Fruit fly (Drosophila melanogaster) whole organism, adult: ENCODE measurements around the gene CG15317.

Source experiments
- CG11617 ChIP-seq: fragments of 200-800 bp; sonication (Bioruptor generic); optimal IDR thresholded peaks from 2 replicates; lab custom pipeline; 2017; ENCODE audit warnings: mild to moderate bottlenecking, missing biosample characterization, missing genetic modification reagents, missing genetic modification characterization
- CG12768 ChIP-seq: fragments of 200-800 bp; sonication (Bioruptor generic); optimal IDR thresholded peaks from 2 replicates; lab custom pipeline; 2017; ENCODE audit warnings: missing biosample characterization, missing genetic modification characterization, mild to moderate bottlenecking, moderate library complexity, missing genetic modification reagents
- CG14711 ChIP-seq: fragments of 200-800 bp; sonication (Bioruptor generic); optimal IDR thresholded peaks from 2 replicates; lab custom pipeline; 2018; ENCODE audit warnings: missing biosample characterization, mild to moderate bottlenecking, missing genetic modification characterization, moderate library complexity
- CG1620 ChIP-seq: fragments of 200-800 bp; sonication (Bioruptor generic); optimal IDR thresholded peaks from 2 replicates; lab custom pipeline; 2016; ENCODE audit warnings: missing biosample characterization, missing genetic modification characterization
- CG33017 ChIP-seq: fragments of 200-800 bp; sonication (Bioruptor generic); optimal IDR thresholded peaks from 2 replicates; lab custom pipeline; 2018; ENCODE audit warnings: missing biosample characterization, mild to moderate bottlenecking, missing genetic modification characterization, moderate library complexity
- CG5204 ChIP-seq: fragments of 200-800 bp; sonication (Bioruptor generic); optimal IDR thresholded peaks from 2 replicates; lab custom pipeline; 2016; ENCODE audit warnings: missing biosample characterization, missing genetic modification characterization
- CG7045 ChIP-seq: fragments of 200-800 bp; sonication (Bioruptor generic); optimal IDR thresholded peaks from 2 replicates; lab custom pipeline; 2017; ENCODE audit warnings: missing biosample characterization, mild to moderate bottlenecking, missing genetic modification characterization
- CG7101 ChIP-seq: fragments of 200-800 bp; sonication (Bioruptor generic); optimal IDR thresholded peaks from 2 replicates; lab custom pipeline; 2018; ENCODE audit warnings: missing biosample characterization, mild to moderate bottlenecking, missing genetic modification characterization, moderate library complexity
- Clk ChIP-seq: fragments of 200-800 bp; sonication (Bioruptor generic); optimal IDR thresholded peaks from 2 replicates; lab custom pipeline; 2017; ENCODE audit warnings: missing biosample characterization, missing genetic modification characterization
- Crg-1 ChIP-seq: fragments of 200-800 bp; sonication (Bioruptor generic); optimal IDR thresholded peaks from 2 replicates; lab custom pipeline; 2016; ENCODE audit warnings: missing biosample characterization, missing genetic modification characterization
- Hr96 ChIP-seq: fragments of 200-800 bp; sonication (Bioruptor generic); optimal IDR thresholded peaks from 2 replicates; lab custom pipeline; 2016; ENCODE audit warnings: missing biosample characterization, missing genetic modification characterization
- Mnt ChIP-seq: fragments of 200-800 bp; sonication (Bioruptor generic); optimal IDR thresholded peaks from 2 replicates; lab custom pipeline; 2016; ENCODE audit warnings: missing biosample characterization, mild to moderate bottlenecking, missing genetic modification characterization
- bab1 ChIP-seq: fragments of 200-800 bp; sonication (Bioruptor generic); optimal IDR thresholded peaks from 3 replicates; lab custom pipeline; 2019; ENCODE audit warnings: missing biosample characterization, mild to moderate bottlenecking, missing genetic modification characterization, moderate library complexity
- cic ChIP-seq: fragments of 200-800 bp; sonication (Bioruptor generic); optimal IDR thresholded peaks from 2 replicates; lab custom pipeline; 2017; ENCODE audit warnings: missing biosample characterization, mild to moderate bottlenecking, missing genetic modification characterization, moderate library complexity
- cnc ChIP-seq, 2 experiments: fragments of >200 bp; optimal IDR thresholded peaks; 2 replicates each; lab custom pipeline; 2017
- kay ChIP-seq: fragments of 200-800 bp; sonication (Bioruptor generic); peaks from one replicate; lab custom pipeline; 2016; ENCODE audit warnings: missing biosample characterization, missing genetic modification characterization, borderline replicate concordance
- ovo ChIP-seq: fragments of 200-800 bp; sonication (Bioruptor generic); optimal IDR thresholded peaks from 2 replicates; lab custom pipeline; 2016; ENCODE audit warnings: missing biosample characterization, missing genetic modification characterization
- pad ChIP-seq: fragments of 200-800 bp; sonication (Bioruptor generic); optimal IDR thresholded peaks from 3 replicates; lab custom pipeline; 2017; ENCODE audit warnings: missing biosample characterization, missing genetic modification characterization, mild to moderate bottlenecking, moderate library complexity, missing genetic modification reagents
- tj ChIP-seq: fragments of 200-800 bp; sonication (Bioruptor generic); optimal IDR thresholded peaks from 3 replicates; lab custom pipeline; 2017; ENCODE audit warnings: missing biosample characterization, mild to moderate bottlenecking, missing genetic modification characterization, moderate library complexity
- toe ChIP-seq: fragments of 200-800 bp; sonication (Bioruptor generic); optimal IDR thresholded peaks from 2 replicates; lab custom pipeline; 2016; ENCODE audit warnings: missing biosample characterization, missing genetic modification characterization

Gene CG15317

DNA sequence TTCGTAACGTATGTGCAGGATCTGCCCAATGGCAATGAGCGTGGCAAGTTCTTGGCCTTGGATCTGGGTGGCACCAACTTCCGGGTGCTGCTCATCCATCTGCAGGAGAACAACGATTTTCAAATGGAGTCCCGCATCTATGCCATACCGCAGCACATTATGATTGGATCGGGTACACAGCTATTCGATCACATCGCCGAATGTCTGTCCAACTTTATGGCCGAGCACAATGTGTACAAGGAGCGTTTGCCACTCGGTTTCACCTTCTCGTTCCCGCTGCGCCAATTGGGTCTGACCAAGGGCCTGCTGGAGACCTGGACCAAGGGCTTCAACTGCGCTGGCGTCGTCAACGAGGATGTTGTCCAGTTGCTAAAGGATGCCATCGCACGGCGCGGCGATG lies 30.3 kb upstream of the CG15317 start:
- TF ChIP-seq CG14711 (tag; lab: Kevin White, UChicago), result no peak
- no peak for TF ChIP-seq CG5204 (GFP tag; lab: Kevin White, UChicago)
- TF ChIP-seq cnc (optimal IDR thresholded peaks at IDR 0.05; lab: Kevin White, UChicago), result no peak
- no peak for TF ChIP-seq cic (GFP tag; lab: Kevin White, UChicago)
- TF ChIP-seq CG7101 (tag; lab: Kevin White, UChicago), result no peak
- TF ChIP-seq bab1 (GFP tag; lab: Kevin White, UChicago), result no peak
- no peak for TF ChIP-seq CG11617 (GFP tag; lab: Kevin White, UChicago)
- no peak for TF ChIP-seq CG12768 (GFP tag; lab: Kevin White, UChicago)
- no peak for TF ChIP-seq ovo (GFP tag; lab: Kevin White, UChicago)
- TF ChIP-seq CG33017 (tag; lab: Kevin White, UChicago), result no peak
- no peak for TF ChIP-seq CG7045 (GFP tag; lab: Kevin White, UChicago)
- TF ChIP-seq pad (GFP tag; lab: Kevin White, UChicago), result no peak
- TF ChIP-seq Clk (GFP tag; lab: Kevin White, UChicago), result no peak
- no peak for TF ChIP-seq kay (GFP tag; lab: Kevin White, UChicago)
- TF ChIP-seq Crg-1 (GFP tag; lab: Kevin White, UChicago), result no peak

DNA sequence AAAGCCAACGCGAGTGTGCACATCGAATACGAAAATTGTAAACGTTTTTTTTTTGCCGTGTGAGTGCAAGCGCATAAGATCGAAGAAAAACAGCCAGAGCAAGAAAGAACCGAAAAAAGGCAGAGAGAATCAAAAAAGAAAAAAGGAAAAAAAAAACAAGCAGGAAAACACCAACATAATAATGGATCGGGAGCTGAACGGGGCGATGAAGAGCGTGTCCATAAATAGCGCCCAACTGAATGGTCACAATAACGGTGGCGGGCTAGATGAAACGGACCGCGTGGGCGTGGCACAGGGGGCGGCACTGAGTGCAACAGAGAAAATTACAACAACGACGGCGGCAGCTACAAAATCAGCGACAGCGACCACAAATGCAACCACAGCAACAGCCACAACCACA lies 29.7 kb upstream of the CG15317 start:
- peak; percentile 16 for TF ChIP-seq ovo (GFP tag; lab: Kevin White, UChicago)
- TF ChIP-seq Hr96 (GFP tag; lab: Kevin White, UChicago), result peak; percentile 34
- TF ChIP-seq CG11617 (GFP tag; lab: Kevin White, UChicago), result no peak
- TF ChIP-seq CG12768 (GFP tag; lab: Kevin White, UChicago), result no peak
- no peak for TF ChIP-seq CG1620 (GFP tag; lab: Kevin White, UChicago)
- no peak for TF ChIP-seq Clk (GFP tag; lab: Kevin White, UChicago)
- no peak for TF ChIP-seq cnc (optimal IDR thresholded peaks at IDR 0.05; lab: Kevin White, UChicago)
- TF ChIP-seq kay (GFP tag; lab: Kevin White, UChicago), result no peak
- no peak for TF ChIP-seq CG33017 (tag; lab: Kevin White, UChicago)
- no peak for TF ChIP-seq CG7045 (GFP tag; lab: Kevin White, UChicago)

- TF ChIP-seq CG7101 (tag; lab: Kevin White, UChicago) (peak; percentile 100), CG1620 (GFP tag; lab: Kevin White, UChicago) (peak; percentile 97), bab1 (GFP tag; lab: Kevin White, UChicago) (peak; percentile 99), Hr96 (GFP tag; lab: Kevin White, UChicago) (peak; percentile 99), toe (peak; percentile 95), tj (peak; percentile 97), CG11617 (GFP tag; lab: Kevin White, UChicago) (peak; percentile 100), pad (GFP tag; lab: Kevin White, UChicago) (peak; percentile 95), Mnt (GFP tag; lab: Kevin White, UChicago) (peak; percentile 88), cnc (optimal IDR thresholded peaks at IDR 0.05; lab: Kevin White, UChicago) (no peak), Crg-1 (GFP tag; lab: Kevin White, UChicago) (peak; percentile 91), kay (GFP tag; lab: Kevin White, UChicago) (peak; percentile 97), ovo (GFP tag; lab: Kevin White, UChicago) (peak; percentile 96), Clk (GFP tag; lab: Kevin White, UChicago) (peak; percentile 89), CG14711 (tag; lab: Kevin White, UChicago) (peak; percentile 97), cic (GFP tag; lab: Kevin White, UChicago) (peak; percentile 95), CG5204 (GFP tag; lab: Kevin White, UChicago) (peak; percentile 96), CG33017 (tag; lab: Kevin White, UChicago) (peak; percentile 98), CG7045 (GFP tag; lab: Kevin White, UChicago) (peak; percentile 98), CG12768 (GFP tag; lab: Kevin White, UChicago) (peak; percentile 98)
Measured at dm6 chrX:9585359-9586002, 29.1 kb upstream of the CG15317 start, which contains the start of gene Hex-A. Gene Hex-A (plus strand): TSS chrX:9585675.

DNA sequence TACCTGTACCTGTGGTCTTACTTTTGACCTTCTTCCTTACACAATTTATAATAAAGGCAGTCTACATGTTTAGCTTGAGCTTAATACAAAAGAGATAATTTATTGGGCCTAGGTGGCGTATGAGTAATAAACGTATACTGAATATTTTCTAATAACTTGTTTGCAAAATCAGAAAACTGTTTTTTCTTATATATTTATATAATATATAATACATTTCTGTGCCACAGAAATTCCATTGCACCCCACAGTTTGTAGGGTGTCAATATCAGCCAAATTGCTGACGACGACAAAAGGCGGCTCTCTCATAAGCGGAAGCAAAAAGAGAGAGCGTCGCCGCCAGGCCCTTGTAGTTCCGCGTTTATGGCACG lies 28.6 kb upstream of the CG15317 start:
- TF ChIP-seq cic (GFP tag; lab: Kevin White, UChicago) (no peak), pad (GFP tag; lab: Kevin White, UChicago) (no peak), kay (GFP tag; lab: Kevin White, UChicago) (no peak), CG7101 (tag; lab: Kevin White, UChicago) (no peak), CG5204 (GFP tag; lab: Kevin White, UChicago) (no peak), toe (no peak), Clk (GFP tag; lab: Kevin White, UChicago) (no peak), CG14711 (tag; lab: Kevin White, UChicago) (no peak)

DNA sequence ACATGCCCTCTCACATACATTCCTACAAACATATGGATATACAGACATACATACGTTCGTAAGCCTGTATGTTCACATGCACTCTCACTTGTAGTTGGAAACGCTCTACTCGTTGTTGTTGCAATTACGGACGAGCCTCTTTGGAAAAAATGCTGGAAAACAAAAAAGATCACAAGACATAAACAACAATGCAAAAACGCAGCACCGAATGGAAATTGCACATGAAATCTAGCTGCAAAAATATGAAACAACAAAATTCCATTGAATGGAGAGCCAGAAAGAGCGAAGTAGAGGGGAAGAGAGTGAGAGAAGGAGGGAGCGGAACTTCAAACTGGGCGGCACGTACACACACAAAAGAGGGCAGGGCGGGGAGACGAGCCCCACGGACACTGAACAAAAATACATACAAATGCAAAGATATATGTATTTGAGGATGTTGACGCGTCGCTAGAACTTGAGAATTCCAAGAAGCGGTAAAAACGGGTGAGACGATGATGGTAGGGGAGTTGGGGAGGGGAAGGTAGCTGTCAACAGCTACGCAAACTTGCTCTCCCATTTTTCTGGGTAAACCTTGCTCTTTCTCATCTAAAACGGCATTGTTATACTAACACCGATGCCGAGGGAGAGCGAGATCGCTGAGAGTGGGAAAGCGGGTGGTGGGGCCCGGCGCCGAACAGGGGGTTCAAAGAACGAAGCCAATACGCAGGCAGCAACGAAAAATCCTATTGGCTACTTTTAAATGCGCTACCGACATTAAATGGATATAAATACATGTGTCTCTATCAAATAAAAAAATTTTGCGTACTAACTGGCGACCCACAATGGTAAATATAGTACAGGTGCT lies 28.0 kb upstream of the CG15317 start:
- TF ChIP-seq CG1620 (GFP tag; lab: Kevin White, UChicago) (no peak), pad (GFP tag; lab: Kevin White, UChicago) (peak; percentile 100), ovo (GFP tag; lab: Kevin White, UChicago) (peak; percentile 99), CG14711 (tag; lab: Kevin White, UChicago) (no peak), toe (peak; percentile 40), cic (GFP tag; lab: Kevin White, UChicago) (peak; percentile 84), Mnt (GFP tag; lab: Kevin White, UChicago) (peak; percentile 65), Clk (GFP tag; lab: Kevin White, UChicago) (peak; percentile 38), CG5204 (GFP tag; lab: Kevin White, UChicago) (peak; percentile 30), CG12768 (GFP tag; lab: Kevin White, UChicago) (peak; percentile 82), Hr96 (GFP tag; lab: Kevin White, UChicago) (peak; percentile 72), kay (GFP tag; lab: Kevin White, UChicago) (peak; percentile 76), cnc (optimal IDR thresholded peaks at IDR 0.05; lab: Kevin White, UChicago) (no peak), tj (peak; percentile 53)
